Worm (Caenorhabditis elegans): ENCODE measurements around the gene ZK177.2.

- TF ChIP-seq fkh-10 (GFP tag; optimal IDR thresholded peaks at IDR 0.05) (no peak), lin-13 (GFP tag; optimal IDR thresholded peaks at IDR 0.05) (peak; percentile 31), hpl-2 (GFP tag; optimal IDR thresholded peaks at IDR 0.05) (no peak), sup-37 (GFP tag; optimal IDR thresholded peaks at IDR 0.05) (no peak), Y116A8C.19 (tag; optimal IDR thresholded peaks at IDR 0.05; ENCODE audit: borderline replicate concordance) (no peak), zip-4 (GFP tag; optimal IDR thresholded peaks at IDR 0.05) (no peak)
These were observed 25.1 kb downstream of the ZK177.2 start for ce11 chrII:5544145-5544515.
